Fruit fly (Drosophila melanogaster) whole organism, embryonic: Measurements from ENCODE around the gene CG43980.

ENCODE experiments used
- Atf6 ChIP-seq: fragments of 200-800 bp; sonication (Bioruptor generic); IDR thresholded peaks from 2 replicates; pipeline ENCODE4 v1.3.6; 2022; ENCODE audit warnings: missing biosample characterization, missing genetic modification characterization
- B-H1 ChIP-seq: fragments of 200-800 bp; sonication (Bioruptor generic); IDR thresholded peaks from 3 replicates; pipeline ENCODE4 v1.3.6; 2022; ENCODE audit warnings: missing biosample characterization, missing genetic modification characterization
- Blimp-1 ChIP-seq: fragments of 200-800 bp; sonication (Bioruptor generic); optimal IDR thresholded peaks from 3 replicates; lab custom pipeline; 2018; ENCODE audit warnings: missing biosample characterization, missing genetic modification characterization, mild to moderate bottlenecking, moderate library complexity, missing genetic modification reagents
- CG10209 ChIP-seq: fragments of 200-800 bp; sonication (Bioruptor generic); optimal IDR thresholded peaks from 3 replicates; lab custom pipeline; 2017; ENCODE audit warnings: missing biosample characterization, mild to moderate bottlenecking, missing genetic modification characterization, missing genetic modification reagents
- CG10321 ChIP-seq: fragments of 200-800 bp; sonication (Bioruptor generic); IDR thresholded peaks from 2 replicates; pipeline ENCODE4 v1.3.6; 2022; ENCODE audit warnings: missing biosample characterization, missing genetic modification characterization
- CG10462 ChIP-seq: fragments of 200-800 bp; sonication (Bioruptor generic); optimal IDR thresholded peaks from 2 replicates; lab custom pipeline; 2016; ENCODE audit warnings: missing biosample characterization, missing genetic modification characterization
- CG12071 ChIP-seq: fragments of 200-800 bp; sonication (Bioruptor generic); optimal IDR thresholded peaks from 3 replicates; lab custom pipeline; 2018; ENCODE audit warnings: missing biosample characterization, mild to moderate bottlenecking, missing genetic modification characterization
- CG12942 ChIP-seq: fragments of 200-800 bp; sonication (Bioruptor generic); optimal IDR thresholded peaks from 3 replicates; lab custom pipeline; 2016; ENCODE audit warnings: missing biosample characterization, missing genetic modification characterization
- CG14050 ChIP-seq: fragments of 200-800 bp; sonication (Bioruptor generic); IDR thresholded peaks from 3 replicates; pipeline ENCODE4 v1.3.6; 2022; ENCODE audit warnings: missing biosample characterization, missing genetic modification characterization
- CG14710 ChIP-seq: fragments of 200-800 bp; sonication (Bioruptor generic); optimal IDR thresholded peaks from 3 replicates; lab custom pipeline; 2019; ENCODE audit warnings: missing biosample characterization, mild to moderate bottlenecking, missing genetic modification characterization, moderate library complexity
- CG15269 ChIP-seq: fragments of 200-800 bp; sonication (Bioruptor generic); optimal IDR thresholded peaks from 2 replicates; lab custom pipeline; 2018; ENCODE audit warnings: missing biosample characterization, mild to moderate bottlenecking, missing genetic modification characterization, moderate library complexity
- CG17359 ChIP-seq: fragments of 200-800 bp; sonication (Bioruptor generic); optimal IDR thresholded peaks from 3 replicates; lab custom pipeline; 2018; ENCODE audit warnings: missing biosample characterization, mild to moderate bottlenecking, missing genetic modification characterization, moderate library complexity
- CG18764 ChIP-seq: fragments of 200-800 bp; sonication (Bioruptor generic); optimal IDR thresholded peaks from 3 replicates; lab custom pipeline; 2016; ENCODE audit warnings: missing biosample characterization, missing genetic modification characterization
- CG2889 ChIP-seq: fragments of 200-800 bp; sonication (Bioruptor generic); IDR thresholded peaks from 3 replicates; pipeline ENCODE4 v1.3.6; 2022; ENCODE audit warnings: missing biosample characterization, missing genetic modification characterization
- CG3838 ChIP-seq: fragments of 200-800 bp; sonication (Bioruptor generic); optimal IDR thresholded peaks from 3 replicates; lab custom pipeline; 2016; ENCODE audit warnings: missing biosample characterization, missing genetic modification characterization
- CG3995 ChIP-seq: fragments of 200-800 bp; sonication (Bioruptor generic); optimal IDR thresholded peaks from 3 replicates; lab custom pipeline; 2016; ENCODE audit warnings: missing biosample characterization, missing genetic modification characterization
- CG43689 ChIP-seq: fragments of 200-800 bp; sonication (Bioruptor generic); IDR thresholded peaks from 2 replicates; pipeline ENCODE4 v1.3.6; 2022; ENCODE audit warnings: missing biosample characterization, missing genetic modification characterization
- CG4424 ChIP-seq: fragments of 200-800 bp; sonication (Bioruptor generic); optimal IDR thresholded peaks from 3 replicates; lab custom pipeline; 2016; ENCODE audit warnings: missing biosample characterization, missing genetic modification characterization
- CG7745 ChIP-seq: fragments of 200-800 bp; sonication (Bioruptor generic); optimal IDR thresholded peaks from 2 replicates; lab custom pipeline; 2018; ENCODE audit warnings: missing biosample characterization, mild to moderate bottlenecking, missing genetic modification characterization, moderate library complexity
- CG8290 ChIP-seq, 3 experiments: fragments of 200-800 bp; sonication (Bioruptor generic); optimal IDR thresholded peaks; 2 replicates each; lab custom pipeline; 2016 to 2019; ENCODE audit warnings: missing biosample characterization in 3 of 3, missing genetic modification characterization in 3 of 3, mild to moderate bottlenecking in 2 of 3, moderate library complexity in 1 of 3
- CG9876 ChIP-seq: fragments of 200-800 bp; sonication (Bioruptor generic); optimal IDR thresholded peaks from 2 replicates; lab custom pipeline; 2016; ENCODE audit warnings: missing biosample characterization, missing genetic modification characterization
- CG9932 ChIP-seq: fragments of 200-800 bp; sonication (Bioruptor generic); IDR thresholded peaks from 2 replicates; pipeline ENCODE4 v1.3.6; 2022; ENCODE audit warnings: missing biosample characterization, missing genetic modification characterization
- CTCF ChIP-seq: fragments of 200-800 bp; sonication (Bioruptor generic); optimal IDR thresholded peaks from 2 replicates; lab custom pipeline; 2017; ENCODE audit warnings: missing biosample characterization, mild to moderate bottlenecking, missing genetic modification characterization, moderate library complexity
- Camta ChIP-seq: fragments of 200-800 bp; sonication (Bioruptor generic); optimal IDR thresholded peaks from 2 replicates; lab custom pipeline; 2016; ENCODE audit warnings: missing biosample characterization, missing genetic modification characterization
- D ChIP-seq, 2 experiments: fragments of 200-800 bp in 1 of 2; fragments of >200 bp in 1 of 2; sonication (Bioruptor generic) in 1 of 2; optimal IDR thresholded peaks; 2 replicates in 1 of 2; 3 replicates in 1 of 2; lab custom pipeline; 2017; ENCODE audit warnings: mild to moderate bottlenecking in 1 of 2, missing biosample characterization in 1 of 2, missing genetic modification characterization in 1 of 2, missing genetic modification reagents in 1 of 2
- D19B ChIP-seq: fragments of 200-800 bp; sonication (Bioruptor generic); optimal IDR thresholded peaks from 2 replicates; lab custom pipeline; 2017; ENCODE audit warnings: missing biosample characterization, mild to moderate bottlenecking, missing genetic modification characterization
- H2.0 ChIP-seq: fragments of 200-800 bp; sonication (Bioruptor generic); IDR thresholded peaks from 2 replicates; pipeline ENCODE4 v1.3.6; 2022; ENCODE audit warnings: missing biosample characterization, missing genetic modification characterization
- HLH54F ChIP-seq: fragments of 200-800 bp; sonication (Bioruptor generic); optimal IDR thresholded peaks from 3 replicates; lab custom pipeline; 2016; ENCODE audit warnings: missing biosample characterization, missing genetic modification characterization
- HLHmδ ChIP-seq: fragments of 200-800 bp; sonication (Bioruptor generic); optimal IDR thresholded peaks from 2 replicates; lab custom pipeline; 2018; ENCODE audit warnings: missing biosample characterization, mild to moderate bottlenecking, missing genetic modification characterization, moderate library complexity
- Hsf ChIP-seq: fragments of 200-800 bp; sonication (Bioruptor generic); optimal IDR thresholded peaks from 3 replicates; lab custom pipeline; 2016; ENCODE audit warnings: missing biosample characterization, missing genetic modification characterization
- Kr ChIP-seq: fragments of 200-800 bp; sonication (Bioruptor generic); optimal IDR thresholded peaks from 2 replicates; lab custom pipeline; 2017; ENCODE audit warnings: missing biosample characterization, mild to moderate bottlenecking, missing genetic modification characterization
- Max ChIP-seq: fragments of 200-800 bp; sonication (Bioruptor generic); optimal IDR thresholded peaks from 2 replicates; lab custom pipeline; 2016; ENCODE audit warnings: missing biosample characterization, mild to moderate bottlenecking, missing genetic modification characterization
- Sry-δ ChIP-seq: fragments of 200-800 bp; sonication (Bioruptor generic); optimal IDR thresholded peaks from 2 replicates; lab custom pipeline; 2016; ENCODE audit warnings: missing biosample characterization, missing genetic modification characterization
- Tbp ChIP-seq: fragments of >200 bp; optimal IDR thresholded peaks from 2 replicates; lab custom pipeline; 2018; ENCODE audit warnings: missing biosample characterization, missing genetic modification characterization
- Xrp1 ChIP-seq: fragments of 200-800 bp; sonication (Bioruptor generic); IDR thresholded peaks from 2 replicates; pipeline ENCODE4 v1.3.6; 2022; ENCODE audit warnings: missing biosample characterization, missing genetic modification characterization
- ato ChIP-seq: fragments of 200-800 bp; sonication (Bioruptor generic); IDR thresholded peaks from 2 replicates; pipeline ENCODE4 v1.3.6; 2022; ENCODE audit warnings: missing biosample characterization, missing genetic modification characterization; ENCODE audit not compliant: partially characterized antibody
- caup ChIP-seq: fragments of 200-800 bp; sonication (Bioruptor generic); optimal IDR thresholded peaks from 3 replicates; lab custom pipeline; 2017; ENCODE audit warnings: missing biosample characterization, mild to moderate bottlenecking, missing genetic modification characterization, moderate library complexity; ENCODE audit not compliant: severe bottlenecking
- croc ChIP-seq: fragments of 200-800 bp; sonication (Bioruptor generic); conservative IDR thresholded peaks from 3 replicates; pipeline ENCODE4 v1.3.6; 2022; ENCODE audit warnings: missing biosample characterization, missing genetic modification characterization
- dmrt11E ChIP-seq: fragments of 200-800 bp; sonication (Bioruptor generic); optimal IDR thresholded peaks from 3 replicates; lab custom pipeline; 2018; ENCODE audit warnings: missing biosample characterization, mild to moderate bottlenecking, missing genetic modification characterization, moderate library complexity
- fru ChIP-seq: fragments of >200 bp; optimal IDR thresholded peaks from 2 replicates; lab custom pipeline; 2017
- gt ChIP-seq: fragments of 200-800 bp; sonication (Bioruptor generic); IDR thresholded peaks from 2 replicates; pipeline ENCODE4 v1.3.6; 2022; ENCODE audit warnings: missing biosample characterization, missing genetic modification characterization
- hb ChIP-seq: fragments of 200-800 bp; sonication (Bioruptor generic); IDR thresholded peaks from 3 replicates; pipeline ENCODE4 v1.3.6; 2022; ENCODE audit warnings: missing biosample characterization, missing genetic modification characterization; ENCODE audit not compliant: partially characterized antibody
- ind ChIP-seq: fragments of 200-800 bp; sonication (Bioruptor generic); optimal IDR thresholded peaks from 3 replicates; lab custom pipeline; 2016; ENCODE audit warnings: missing biosample characterization, missing genetic modification characterization
- onecut ChIP-seq: fragments of 200-800 bp; sonication (Bioruptor generic); IDR thresholded peaks from 2 replicates; pipeline ENCODE4 v1.3.6; 2022; ENCODE audit warnings: missing biosample characterization, missing genetic modification characterization
- pnt ChIP-seq: fragments of 200-800 bp; sonication (Bioruptor generic); optimal IDR thresholded peaks from 3 replicates; lab custom pipeline; 2016; ENCODE audit warnings: missing biosample characterization, missing genetic modification characterization
- repo ChIP-seq: fragments of 200-800 bp; sonication (Bioruptor generic); optimal IDR thresholded peaks from 2 replicates; lab custom pipeline; 2016; ENCODE audit warnings: missing biosample characterization, missing genetic modification characterization
- ro ChIP-seq: fragments of 200-800 bp; sonication (Bioruptor generic); IDR thresholded peaks from 2 replicates; pipeline ENCODE4 v1.3.6; 2022; ENCODE audit warnings: missing biosample characterization, missing genetic modification characterization
- sc ChIP-seq, 3 experiments: fragments of >200 bp in 2 of 3; fragments of 200-800 bp in 1 of 3; sonication (Bioruptor generic) in 1 of 3; optimal IDR thresholded peaks; 2 replicates in 2 of 3; 3 replicates in 1 of 3; lab custom pipeline; 2017; ENCODE audit warnings: mild to moderate bottlenecking in 1 of 3, missing biosample characterization in 1 of 3, missing genetic modification characterization in 1 of 3, missing genetic modification reagents in 1 of 3
- seq ChIP-seq: fragments of 200-800 bp; sonication (Bioruptor generic); IDR thresholded peaks from 2 replicates; pipeline ENCODE4 v1.3.6; 2022; ENCODE audit warnings: missing biosample characterization, missing genetic modification characterization
- unc-4 ChIP-seq: fragments of 200-800 bp; sonication (Bioruptor generic); IDR thresholded peaks from 2 replicates; pipeline ENCODE4 v1.3.6; 2022; ENCODE audit warnings: missing biosample characterization, missing genetic modification characterization; ENCODE audit not compliant: partially characterized antibody
- zf30C ChIP-seq: fragments of 200-800 bp; sonication (Bioruptor generic); optimal IDR thresholded peaks from 3 replicates; lab custom pipeline; 2018; ENCODE audit warnings: missing biosample characterization, mild to moderate bottlenecking, missing genetic modification characterization

CG43980 gene

dm6 chr3L:21652768-21653167 is 8.0 kb downstream of the CG43980 start (continued):
- TF ChIP-seq pnt (GFP tag; lab: Kevin White, UChicago): peak; percentile 70
- peak; percentile 63 for TF ChIP-seq H2.0 (GFP tag; lab: Robert Waterston, UW)
- no peak for TF ChIP-seq Kr (GFP tag; lab: Kevin White, UChicago)
- TF ChIP-seq CG10321 (GFP tag; lab: Robert Waterston, UW): no peak
- TF ChIP-seq Blimp-1 (GFP tag; lab: Kevin White, UChicago): peak; percentile 50
- peak; percentile 82 for TF ChIP-seq Hsf (GFP tag; lab: Kevin White, UChicago)
- peak; percentile 85 for TF ChIP-seq CG9932
- no peak for TF ChIP-seq fru (lab: Kevin White, UChicago)
- TF ChIP-seq CG10462 (GFP tag; lab: Kevin White, UChicago): peak; percentile 62
- peak; percentile 65 for TF ChIP-seq Camta (GFP tag; lab: Kevin White, UChicago)
- peak; percentile 58 for TF ChIP-seq CG12942 (GFP tag; lab: Kevin White, UChicago)
- peak; percentile 34; the same call in 1 of the 3 replicates for TF ChIP-seq croc (GFP tag; lab: Robert Waterston, UW)
- peak; percentile 75 for TF ChIP-seq CG4424 (GFP tag; lab: Kevin White, UChicago)
- TF ChIP-seq Atf6 (GFP tag; lab: Robert Waterston, UW): no peak
- TF ChIP-seq CG10209 (GFP tag; lab: Kevin White, UChicago): peak; percentile 46
- TF ChIP-seq CG7745: no peak
- TF ChIP-seq B-H1 (GFP tag; lab: Robert Waterston, UW): no peak
- peak; percentile 33 for TF ChIP-seq Sry-δ (GFP tag; lab: Kevin White, UChicago)
- TF ChIP-seq Tbp (GFP tag; lab: Kevin White, UChicago): no peak
- no peak for TF ChIP-seq HLHmδ
- TF ChIP-seq CG3995 (GFP tag; lab: Kevin White, UChicago): no peak
- no peak for TF ChIP-seq CG12071 (GFP tag; lab: Kevin White, UChicago)
- no peak for TF ChIP-seq CG2889 (GFP tag; lab: Robert Waterston, UW)
- no peak for TF ChIP-seq CG43689 (GFP tag; lab: Robert Waterston, UW)
- no peak for TF ChIP-seq zf30C (GFP tag; lab: Kevin White, UChicago)
- no peak for TF ChIP-seq ro
- TF ChIP-seq CG8290 (GFP tag; optimal IDR thresholded peaks at IDR 0.05; lab: Kevin White, UChicago): peak; percentile 65
- TF ChIP-seq CG8290 (tag; optimal IDR thresholded peaks at IDR 0.05; lab: Kevin White, UChicago): peak; percentile 12 to 84
- TF ChIP-seq Max (GFP tag; lab: Kevin White, UChicago): no peak
- TF ChIP-seq ind: peak; percentile 71
- peak; percentile 66 for TF ChIP-seq CG15269 (tag; lab: Kevin White, UChicago)
- peak; percentile 62 for TF ChIP-seq CG18764 (GFP tag; lab: Kevin White, UChicago)
- no peak for TF ChIP-seq sc (optimal IDR thresholded peaks at IDR 0.05; lab: Kevin White, UChicago)
- TF ChIP-seq sc (GFP tag; optimal IDR thresholded peaks at IDR 0.05; lab: Kevin White, UChicago): peak; percentile 33
- no peak for TF ChIP-seq Xrp1 (GFP tag; lab: Robert Waterston, UW)
- TF ChIP-seq HLH54F (GFP tag; lab: Kevin White, UChicago): peak; percentile 50
- peak; percentile 64 for TF ChIP-seq dmrt11E (tag; lab: Kevin White, UChicago)
- peak; percentile 72 for TF ChIP-seq CG17359 (tag; lab: Kevin White, UChicago)
- TF ChIP-seq onecut (GFP tag; lab: Robert Waterston, UW): peak; percentile 63
- peak; percentile 56 for TF ChIP-seq repo
- TF ChIP-seq hb (GFP tag; lab: Robert Waterston, UW): no peak
- no peak for TF ChIP-seq D19B (GFP tag; lab: Kevin White, UChicago)
- TF ChIP-seq CG14710 (tag; lab: Kevin White, UChicago): peak; percentile 57
- peak; percentile 59 for TF ChIP-seq caup (GFP tag; lab: Kevin White, UChicago)
- TF ChIP-seq gt: no peak
- no peak for TF ChIP-seq unc-4
- peak; percentile 23 for TF ChIP-seq CG3838 (GFP tag; lab: Kevin White, UChicago)
- 0 out of 2 replicates have a peak, but pooled peaks have one; percentile 19 for TF ChIP-seq seq
- TF ChIP-seq ato (GFP tag; lab: Robert Waterston, UW): no peak
- TF ChIP-seq CG14050 (GFP tag; lab: Robert Waterston, UW): no peak
- no peak for TF ChIP-seq D (optimal IDR thresholded peaks at IDR 0.05; lab: Kevin White, UChicago)
- peak; percentile 4 for TF ChIP-seq D (GFP tag; optimal IDR thresholded peaks at IDR 0.05; lab: Kevin White, UChicago)
- TF ChIP-seq CTCF (GFP tag; lab: Kevin White, UChicago): peak; percentile 100
- TF ChIP-seq CG9876: peak; percentile 73
